Worm (Caenorhabditis elegans) whole organism, L1 larva: Measurements from ENCODE around the gene eral-1.

ENCODE experiments used
- C34B4.2 ChIP-seq: sonication (generic microtip); optimal IDR thresholded peaks from 2 replicates; lab custom pipeline; 2017; ENCODE audit warnings: mild to moderate bottlenecking, missing genetic modification characterization, missing compliant biosample characterization
- F16B12.6 ChIP-seq: fragments of 150-350 bp; optimal IDR thresholded peaks from 2 replicates; lab custom pipeline; 2014; ENCODE audit warnings: missing biosample characterization, missing genetic modification characterization
- ama-1 ChIP-seq: fragments of 150-350 bp; optimal IDR thresholded peaks from 2 replicates; lab custom pipeline; 2014
- blmp-1 ChIP-seq: fragments of 150-350 bp; optimal IDR thresholded peaks from 2 replicates; lab custom pipeline; 2014; ENCODE audit warnings: missing biosample characterization, missing genetic modification characterization
- ceh-8 ChIP-seq: fragments of 200-800 bp; sonication (Bioruptor generic); optimal IDR thresholded peaks from 2 replicates; lab custom pipeline; 2018; ENCODE audit warnings: mild to moderate bottlenecking, missing genetic modification characterization, moderate library complexity, missing compliant biosample characterization
- ceh-88 ChIP-seq: fragments of 200-800 bp; sonication (Bioruptor generic); IDR thresholded peaks from 2 replicates; pipeline ENCODE4 v1.3.6; 2022; ENCODE audit warnings: missing genetic modification characterization, missing compliant biosample characterization
- dpl-1 ChIP-seq, 3 experiments: fragments of 150-350 bp in 2 of 3; sonication (generic microtip) in 1 of 3; optimal IDR thresholded peaks; 2 replicates each; lab custom pipeline; 2014 to 2017; ENCODE audit warnings: missing biosample characterization in 3 of 3, missing genetic modification characterization in 3 of 3, missing genetic modification reagents in 3 of 3
- efl-1 ChIP-seq, 4 experiments: fragments of 150-350 bp; optimal IDR thresholded peaks in 3 of 4; peaks in 1 of 4; 1 replicate in 1 of 4; 2 replicates in 3 of 4; lab custom pipeline; 2014; ENCODE audit warnings: missing biosample characterization in 2 of 4, missing genetic modification characterization in 2 of 4, missing genetic modification reagents in 2 of 4
- egl-27 ChIP-seq, 2 experiments: fragments of 150-350 bp in 1 of 2; sonication (generic microtip); optimal IDR thresholded peaks; 3 replicates each; lab custom pipeline; 2017 to 2018; ENCODE audit warnings: missing biosample characterization in 2 of 2, missing genetic modification characterization in 2 of 2, missing genetic modification reagents in 2 of 2
- elt-3 ChIP-seq, 6 experiments: fragments of 150-350 bp in 1 of 6; sonication (generic microtip); optimal IDR thresholded peaks; 2 replicates each; lab custom pipeline; 2017 to 2018; ENCODE audit warnings: missing biosample characterization in 6 of 6, missing genetic modification characterization in 6 of 6, inconsistent platforms in 1 of 6
- fkh-10 ChIP-seq: sonication (generic microtip); optimal IDR thresholded peaks from 2 replicates; lab custom pipeline; 2017; ENCODE audit warnings: missing biosample characterization, missing genetic modification reagents, missing genetic modification characterization
- fkh-8 ChIP-seq: sonication (generic microtip); optimal IDR thresholded peaks from 2 replicates; lab custom pipeline; 2016; ENCODE audit warnings: mild to moderate bottlenecking, missing genetic modification characterization, missing compliant biosample characterization
- grh-1 ChIP-seq: fragments of 200-800 bp; sonication (Bioruptor generic); IDR thresholded peaks from 2 replicates; pipeline ENCODE4 v1.3.6; 2022; ENCODE audit warnings: missing genetic modification reagents, missing genetic modification characterization, missing compliant biosample characterization
- hlh-17 ChIP-seq: fragments of 200-800 bp; sonication (Bioruptor generic); optimal IDR thresholded peaks from 2 replicates; lab custom pipeline; 2018; ENCODE audit warnings: missing genetic modification characterization, mild to moderate bottlenecking, missing compliant biosample characterization, moderate library complexity, borderline replicate concordance
- isw-1 ChIP-seq: fragments of 200-800 bp; sonication (Bioruptor generic); IDR thresholded peaks from 2 replicates; pipeline ENCODE4 v1.3.6; 2022; ENCODE audit warnings: missing genetic modification characterization, missing compliant biosample characterization
- jun-1 ChIP-seq: fragments of 150-350 bp; optimal IDR thresholded peaks from 2 replicates; lab custom pipeline; 2014; ENCODE audit warnings: missing biosample characterization, missing genetic modification reagents, missing genetic modification characterization
- lin-13 ChIP-seq: fragments of 150-350 bp; optimal IDR thresholded peaks from 2 replicates; lab custom pipeline; 2014; ENCODE audit warnings: missing biosample characterization, missing genetic modification reagents, missing genetic modification characterization
- lin-14 ChIP-seq: fragments of 200-800 bp; sonication (Bioruptor generic); optimal IDR thresholded peaks from 2 replicates; lab custom pipeline; 2018; ENCODE audit warnings: mild to moderate bottlenecking, missing genetic modification characterization, moderate library complexity, missing compliant biosample characterization
- lin-39 ChIP-seq: fragments of 150-350 bp; optimal IDR thresholded peaks from 2 replicates; lab custom pipeline; 2014; ENCODE audit warnings: missing biosample characterization, missing genetic modification reagents, missing genetic modification characterization
- nhr-11 ChIP-seq: fragments of 150-350 bp; optimal IDR thresholded peaks from 2 replicates; lab custom pipeline; 2014; ENCODE audit warnings: missing biosample characterization, missing genetic modification characterization
- nhr-19 ChIP-seq: fragments of 200-800 bp; sonication (Bioruptor generic); conservative IDR thresholded peaks from 2 replicates; pipeline ENCODE4 v1.3.6; 2022; ENCODE audit warnings: missing genetic modification characterization, missing compliant biosample characterization
- nhr-77 ChIP-seq: fragments of 150-350 bp; optimal IDR thresholded peaks from 2 replicates; lab custom pipeline; 2014; ENCODE audit warnings: missing biosample characterization, missing genetic modification characterization
- nhr-85 ChIP-seq: sonication (generic microtip); peaks from one replicate; lab custom pipeline; 2016; ENCODE audit warnings: missing genetic modification characterization, inconsistent platforms, missing compliant biosample characterization
- pqm-1 ChIP-seq: sonication (generic microtip); optimal IDR thresholded peaks from 3 replicates; lab custom pipeline; 2017; ENCODE audit warnings: missing biosample characterization, missing genetic modification characterization
- rnt-1 ChIP-seq: sonication (generic microtip); optimal IDR thresholded peaks from 2 replicates; lab custom pipeline; 2016; ENCODE audit warnings: mild to moderate bottlenecking, missing genetic modification characterization, moderate library complexity, missing compliant biosample characterization
- swsn-7 ChIP-seq: sonication (generic microtip); optimal IDR thresholded peaks from 2 replicates; lab custom pipeline; 2016; ENCODE audit warnings: missing genetic modification characterization, missing compliant biosample characterization
- unc-130 ChIP-seq: fragments of 150-350 bp; optimal IDR thresholded peaks from 2 replicates; lab custom pipeline; 2017; ENCODE audit warnings: missing biosample characterization, missing genetic modification characterization, inconsistent platforms
- unc-86 ChIP-seq: sonication (generic microtip); optimal IDR thresholded peaks from 2 replicates; lab custom pipeline; 2016; ENCODE audit warnings: missing genetic modification characterization, missing compliant biosample characterization
- unc-98 ChIP-seq: fragments of 200-800 bp; sonication (Bioruptor generic); IDR thresholded peaks from 2 replicates; pipeline ENCODE4 v1.3.6; 2022; ENCODE audit warnings: missing genetic modification characterization, missing compliant biosample characterization
- vab-15 ChIP-seq: sonication (generic microtip); optimal IDR thresholded peaks from 2 replicates; lab custom pipeline; 2017; ENCODE audit warnings: missing genotype, mild to moderate bottlenecking, missing genetic modification characterization, missing compliant biosample characterization

The eral-1 gene

DNA sequence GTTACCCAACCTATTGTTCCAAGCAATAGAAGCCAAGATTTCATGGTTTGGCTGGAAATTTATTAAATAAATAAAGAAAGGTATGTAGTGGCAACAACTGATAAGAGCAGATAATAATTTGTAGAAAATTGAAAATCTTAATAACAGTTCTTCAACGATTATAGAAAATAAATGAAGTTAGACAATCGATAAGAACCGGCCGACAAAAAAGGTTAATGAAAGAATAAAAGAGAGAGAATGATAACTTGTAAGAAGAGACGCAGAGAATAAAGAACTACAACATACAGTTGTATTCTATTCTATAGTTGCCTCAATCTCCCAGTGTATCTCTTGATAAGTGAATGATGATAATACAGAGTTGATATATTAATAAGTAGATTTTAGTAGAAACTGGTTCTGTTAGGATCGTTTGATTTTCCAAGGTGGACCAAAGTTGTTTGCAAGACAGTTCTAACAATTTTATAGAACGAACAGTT, 2.8 kb downstream of the eral-1 start, which contains the start of gene ugt-58 (continued):
- TF ChIP-seq ceh-88 (GFP tag; lab: Robert Waterston, UW) = no peak

DNA sequence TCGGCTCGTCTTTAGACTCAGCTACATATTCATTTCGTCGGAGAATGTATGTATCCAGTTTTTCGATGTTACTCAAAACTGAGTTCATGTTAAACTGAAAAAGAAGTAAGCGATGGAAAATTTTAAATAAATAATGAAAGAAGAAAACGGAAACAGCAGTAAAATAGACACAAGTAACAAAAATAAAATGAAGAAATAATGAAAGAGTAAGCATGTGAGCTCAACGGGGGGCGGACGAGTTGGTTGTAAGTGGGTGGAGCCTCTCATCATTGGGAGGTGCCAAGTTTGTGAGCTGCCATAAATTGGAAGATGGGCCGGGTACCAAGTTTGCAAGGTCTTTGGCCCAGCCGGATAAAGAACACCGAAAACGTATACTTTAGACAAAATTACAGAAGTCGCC, 6.1 kb downstream of the eral-1 start, which contains the start of gene wee-1.1:
Gene wee-1.1 (minus strand): TSS at position 101 of the 400 bp plus-strand sequence.
- TF ChIP-seq dpl-1 (GFP tag; optimal IDR thresholded peaks at IDR 0.05; lab: Kevin White, UChicago) (no peak), ama-1 (lab: Kevin White, UChicago) (no peak), unc-86 (tag; lab: Kevin White, UChicago) (no peak), nhr-19 (GFP tag; lab: Robert Waterston, UW) (no peak), C34B4.2 (tag; lab: Kevin White, UChicago) (no peak), egl-27 (tag; optimal IDR thresholded peaks at IDR 0.05; lab: Kevin White, UChicago) (no peak), rnt-1 (tag; lab: Kevin White, UChicago) (no peak)

DNA sequence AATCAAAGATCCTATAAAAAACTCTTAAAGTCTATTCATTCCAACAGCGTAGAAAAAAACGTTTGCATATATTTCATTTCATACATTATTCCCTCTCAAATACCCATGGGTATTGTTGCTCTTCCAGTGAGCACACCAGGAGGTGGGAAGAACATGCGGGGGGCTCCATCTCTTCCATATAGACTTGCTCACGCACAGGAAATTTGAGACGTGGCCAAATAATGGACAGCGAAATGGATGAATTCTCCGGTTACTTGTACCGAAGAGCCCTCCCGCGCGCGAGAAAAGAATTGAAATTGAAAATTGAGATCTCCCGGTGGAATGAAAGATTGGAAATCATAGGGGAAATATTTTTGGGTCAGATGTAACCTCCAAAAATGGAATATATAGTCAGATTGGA, 11.9 kb downstream of the eral-1 start:
- TF ChIP-seq nhr-85 (tag; lab: Kevin White, UChicago) = no peak
- TF ChIP-seq C34B4.2 (tag; lab: Kevin White, UChicago) = no peak
- TF ChIP-seq fkh-10 (GFP tag; lab: Kevin White, UChicago) = no peak
- no peak for TF ChIP-seq ceh-8
- TF ChIP-seq vab-15 (tag; lab: Kevin White, UChicago) = no peak
- TF ChIP-seq swsn-7 (tag; lab: Kevin White, UChicago) = no peak
- no peak for TF ChIP-seq unc-98 (GFP tag; lab: Robert Waterston, UW)
- TF ChIP-seq, all 84 proteins: peak for 0

DNA sequence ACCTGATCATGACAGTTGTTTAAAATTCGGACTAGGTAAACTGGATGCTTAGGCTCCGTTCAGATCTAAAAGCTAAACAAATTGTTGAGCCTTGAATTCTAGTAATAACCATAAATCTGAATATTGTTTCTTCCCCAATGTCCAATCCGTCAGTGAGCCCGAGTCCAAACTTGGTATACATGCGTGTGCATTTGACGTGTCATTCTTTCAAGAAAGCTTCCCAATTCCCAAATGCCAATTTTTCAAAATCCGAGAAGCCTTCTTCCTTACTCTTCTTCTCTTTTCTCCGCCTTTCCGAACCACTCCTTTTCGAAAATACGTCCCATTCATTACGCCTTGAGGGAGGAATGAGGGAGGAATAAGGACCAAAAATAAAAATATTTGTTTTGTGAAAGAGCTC, 12.9 kb downstream of the eral-1 start:
- TF ChIP-seq lin-14 (GFP tag; lab: Kevin White, UChicago) (peak; percentile 15), lin-39 (tag; lab: Kevin White, UChicago) (no peak)

DNA sequence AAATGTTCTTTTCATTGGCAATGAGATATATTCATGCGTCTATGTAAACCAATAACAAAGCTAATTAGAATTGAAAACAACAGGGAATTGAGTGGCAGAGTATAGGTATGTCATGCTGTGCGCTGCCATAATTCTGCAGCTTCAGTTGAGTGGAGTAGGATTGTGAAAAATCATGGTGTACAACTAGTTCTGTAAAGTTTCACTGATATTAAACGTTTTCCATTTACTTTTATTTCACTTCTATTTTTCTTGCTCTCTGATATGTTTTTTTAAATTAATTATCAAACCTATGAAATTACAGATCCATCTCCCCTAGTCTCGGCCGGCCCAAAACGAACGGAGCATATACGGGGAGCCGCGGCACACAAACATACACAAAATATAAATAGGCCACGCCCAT, 13.9 kb downstream of the eral-1 start, which contains the start of gene exc-7:
Gene exc-7 (plus strand): TSS at position 301 of the 400 bp plus-strand sequence.
- TF ChIP-seq F16B12.6 (tag; lab: Kevin White, UChicago) (no peak), efl-1 (optimal IDR thresholded peaks at IDR 0.05; lab: Kevin White, UChicago) (no peak), efl-1 (GFP tag; optimal IDR thresholded peaks at IDR 0.05 in 1 of 2; lab: Kevin White, UChicago) (peak in 1 of 2 experiments; percentile 61), lin-13 (GFP tag; lab: Kevin White, UChicago) (no peak), nhr-77 (tag; lab: Kevin White, UChicago) (no peak)

DNA sequence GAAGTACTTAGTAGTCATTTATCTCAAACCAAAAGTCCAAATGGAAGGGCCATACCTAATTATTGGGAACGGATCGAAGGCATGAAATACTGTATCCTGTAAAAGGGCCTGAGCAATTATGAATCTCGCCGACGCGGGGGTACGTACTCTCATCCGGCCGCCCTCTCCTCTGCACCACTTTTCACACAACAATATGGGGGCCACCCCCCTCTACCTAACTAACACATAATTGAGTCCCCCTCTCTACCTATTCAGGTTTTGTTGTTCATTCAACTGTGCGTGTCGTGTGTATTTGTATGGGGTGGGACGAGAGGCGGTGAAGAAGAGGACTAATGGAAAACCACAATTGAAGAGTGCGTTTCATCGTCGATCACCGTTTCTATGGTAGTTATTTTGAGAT, 15.2 kb downstream of the eral-1 start:
- no peak for TF ChIP-seq unc-130
- peak; percentile 10 for TF ChIP-seq blmp-1
- no peak for TF ChIP-seq F16B12.6 (tag; lab: Kevin White, UChicago)
- TF ChIP-seq isw-1 = no peak
- TF ChIP-seq grh-1 (GFP tag; lab: Robert Waterston, UW) = 0 out of 2 replicates have a peak, but pooled peaks have one; percentile 28
- TF ChIP-seq lin-14 (GFP tag; lab: Kevin White, UChicago) = peak; percentile 46
- TF ChIP-seq jun-1 (tag; lab: Kevin White, UChicago) = no peak
- no peak for TF ChIP-seq pqm-1 (tag; lab: Kevin White, UChicago)
- TF ChIP-seq efl-1 (optimal IDR thresholded peaks at IDR 0.05; lab: Kevin White, UChicago) = no peak
- TF ChIP-seq efl-1 (GFP tag; optimal IDR thresholded peaks at IDR 0.05 in 1 of 2; lab: Kevin White, UChicago) = peak in 1 of 2 experiments; percentile 65
- no peak for TF ChIP-seq nhr-11
- no peak for TF ChIP-seq nhr-85 (tag; lab: Kevin White, UChicago)
- peak; percentile 22 for TF ChIP-seq fkh-8 (tag; lab: Kevin White, UChicago)
- no peak for TF ChIP-seq elt-3 (tag; optimal IDR thresholded peaks at IDR 0.05; lab: Kevin White, UChicago)
- no peak for TF ChIP-seq vab-15 (tag; lab: Kevin White, UChicago)
- TF ChIP-seq hlh-17 (GFP tag; lab: Kevin White, UChicago) = no peak
- TF ChIP-seq, all 84 proteins: peak for 5
